Fruit fly (Drosophila melanogaster): ENCODE measurements around the gene Fer2.

dm6 chr3R:16117359-16117758 is 33.8 kb downstream of the Fer2 start:
- TF ChIP-seq cic (GFP tag; optimal IDR thresholded peaks at IDR 0.05) (no peak), ovo (GFP tag; optimal IDR thresholded peaks at IDR 0.05) (no peak), bab1 (GFP tag; optimal IDR thresholded peaks at IDR 0.05) (no peak), CG12768 (GFP tag; optimal IDR thresholded peaks at IDR 0.05) (no peak), CG33017 (tag; optimal IDR thresholded peaks at IDR 0.05) (no peak)
